Fruit fly (Drosophila melanogaster) whole organism, adult: ENCODE results near the gene Adk2.

Source experiments
- CG14711 ChIP-seq: fragments of 200-800 bp; sonication (Bioruptor generic); optimal IDR thresholded peaks from 2 replicates; lab custom pipeline; 2018; ENCODE audit warnings: missing biosample characterization, mild to moderate bottlenecking, missing genetic modification characterization, moderate library complexity
- CG1620 ChIP-seq: fragments of 200-800 bp; sonication (Bioruptor generic); optimal IDR thresholded peaks from 2 replicates; lab custom pipeline; 2016; ENCODE audit warnings: missing biosample characterization, missing genetic modification characterization
- CG5204 ChIP-seq: fragments of 200-800 bp; sonication (Bioruptor generic); optimal IDR thresholded peaks from 2 replicates; lab custom pipeline; 2016; ENCODE audit warnings: missing biosample characterization, missing genetic modification characterization
- CG7045 ChIP-seq: fragments of 200-800 bp; sonication (Bioruptor generic); optimal IDR thresholded peaks from 2 replicates; lab custom pipeline; 2017; ENCODE audit warnings: missing biosample characterization, mild to moderate bottlenecking, missing genetic modification characterization
- Mnt ChIP-seq: fragments of 200-800 bp; sonication (Bioruptor generic); optimal IDR thresholded peaks from 2 replicates; lab custom pipeline; 2016; ENCODE audit warnings: missing biosample characterization, mild to moderate bottlenecking, missing genetic modification characterization
- cnc ChIP-seq, 2 experiments: fragments of >200 bp; optimal IDR thresholded peaks; 2 replicates each; lab custom pipeline; 2017
- kay ChIP-seq: fragments of 200-800 bp; sonication (Bioruptor generic); peaks from one replicate; lab custom pipeline; 2016; ENCODE audit warnings: missing biosample characterization, missing genetic modification characterization, borderline replicate concordance
- pad ChIP-seq: fragments of 200-800 bp; sonication (Bioruptor generic); optimal IDR thresholded peaks from 3 replicates; lab custom pipeline; 2017; ENCODE audit warnings: missing biosample characterization, missing genetic modification characterization, mild to moderate bottlenecking, moderate library complexity, missing genetic modification reagents
- toe ChIP-seq: fragments of 200-800 bp; sonication (Bioruptor generic); optimal IDR thresholded peaks from 2 replicates; lab custom pipeline; 2016; ENCODE audit warnings: missing biosample characterization, missing genetic modification characterization

DNA sequence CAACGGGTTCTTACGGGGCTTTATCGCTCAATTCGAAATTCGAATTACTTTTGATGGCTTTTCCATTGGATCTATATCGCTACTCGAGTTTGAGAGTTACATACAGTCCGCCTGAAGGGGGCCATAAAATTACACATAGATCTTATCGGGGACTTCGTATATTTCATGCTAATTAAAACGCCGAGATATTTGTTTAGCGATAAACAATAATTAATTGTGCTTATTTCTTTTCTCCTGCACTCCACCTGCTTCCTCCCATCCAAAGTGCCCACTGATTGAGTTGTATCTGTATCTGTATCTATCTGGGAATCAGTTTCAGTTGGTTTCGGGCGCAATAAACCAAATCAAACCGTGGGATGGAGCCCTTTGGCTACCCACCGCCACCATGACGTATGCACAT, 43.1 kb upstream of the Adk2 start:
- TF ChIP-seq CG5204 (GFP tag; lab: Kevin White, UChicago) (no peak), cnc (optimal IDR thresholded peaks at IDR 0.05; lab: Kevin White, UChicago) (no peak), CG1620 (GFP tag; lab: Kevin White, UChicago) (no peak), Mnt (no peak), kay (GFP tag; lab: Kevin White, UChicago) (no peak), CG14711 (tag; lab: Kevin White, UChicago) (no peak), CG7045 (GFP tag; lab: Kevin White, UChicago) (no peak), toe (GFP tag; lab: Kevin White, UChicago) (no peak), pad (GFP tag; lab: Kevin White, UChicago) (no peak)
